Fruit fly (Drosophila melanogaster) whole organism: ENCODE data around the gene CG5225.

Experiments
- CG8478 ChIP-seq: fragments of >200 bp; optimal IDR thresholded peaks from 2 replicates; lab custom pipeline; 2018; ENCODE audit warnings: inconsistent platforms
- Dll ChIP-seq: fragments of >200 bp; optimal IDR thresholded peaks from 2 replicates; lab custom pipeline; 2017
- EcR ChIP-seq, 2 experiments: fragments of >200 bp; optimal IDR thresholded peaks; 2 replicates each; lab custom pipeline; 2017; ENCODE audit warnings: missing biosample characterization in 2 of 2, missing genetic modification characterization in 2 of 2, missing genetic modification reagents in 2 of 2
- pan ChIP-seq: fragments of >200 bp; optimal IDR thresholded peaks from 2 replicates; lab custom pipeline; 2017
- psq ChIP-seq: fragments of >200 bp; optimal IDR thresholded peaks from 2 replicates; lab custom pipeline; 2017
- usp ChIP-seq: fragments of >200 bp; optimal IDR thresholded peaks from 2 replicates; lab custom pipeline; 2017; ENCODE audit warnings: missing biosample characterization, missing genetic modification characterization, mixed read lengths

Gene CG5225

dm6 chr3R:17056183-17056904 is 27.9 kb downstream of the CG5225 start:
- TF ChIP-seq CG8478 (lab: Kevin White, UChicago), result peak; percentile 77
- peak; percentile 97 for TF ChIP-seq Dll (lab: Kevin White, UChicago)
- TF ChIP-seq usp (GFP tag; lab: Kevin White, UChicago), result no peak
- TF ChIP-seq psq (lab: Kevin White, UChicago), result no peak
- peak; percentile 51 for TF ChIP-seq pan (lab: Kevin White, UChicago)
- no peak for TF ChIP-seq EcR (GFP tag; optimal IDR thresholded peaks at IDR 0.05; lab: Kevin White, UChicago)

dm6 chr3R:17056905-17057251 is 28.4 kb downstream of the CG5225 start:
- TF ChIP-seq psq (lab: Kevin White, UChicago) (no peak), EcR (GFP tag; optimal IDR thresholded peaks at IDR 0.05; lab: Kevin White, UChicago) (no peak), usp (GFP tag; lab: Kevin White, UChicago) (no peak), CG8478 (lab: Kevin White, UChicago) (no peak), Dll (lab: Kevin White, UChicago) (no peak), pan (lab: Kevin White, UChicago) (no peak)

DNA sequence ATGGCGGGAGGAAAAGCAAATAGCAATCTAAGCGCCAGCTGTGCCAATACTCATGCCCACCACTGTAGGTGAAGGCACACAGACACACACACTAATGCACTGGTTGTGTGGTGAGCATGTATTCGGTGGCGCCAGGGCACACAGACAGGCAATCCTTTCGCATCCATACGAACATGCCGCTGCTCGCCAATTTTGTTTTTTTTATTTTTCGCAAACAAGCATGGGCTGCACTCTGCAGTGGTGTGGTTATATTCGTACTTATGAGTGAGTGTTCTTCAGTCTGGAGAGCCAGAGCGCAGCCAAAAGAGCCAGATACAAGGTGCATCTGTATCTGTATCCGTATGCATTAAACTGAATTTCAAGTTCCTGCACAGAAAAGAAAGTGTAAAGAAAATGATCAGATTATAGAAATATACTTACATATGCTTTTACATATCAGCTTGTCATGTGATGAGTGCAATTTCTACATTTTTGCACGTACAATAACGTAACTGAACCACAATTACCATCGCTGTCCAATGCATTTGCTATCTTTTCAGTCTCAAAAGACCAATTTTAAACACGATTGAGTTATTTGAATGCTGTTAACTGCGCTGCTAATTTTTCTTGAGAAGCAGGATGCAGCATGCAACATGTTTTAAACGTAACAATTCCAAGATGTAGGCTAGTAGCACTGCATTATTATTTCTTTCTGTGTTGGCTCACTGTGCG is 30.8 kb downstream of the CG5225 start:
- TF ChIP-seq pan (lab: Kevin White, UChicago) (no peak), psq (lab: Kevin White, UChicago) (no peak), CG8478 (lab: Kevin White, UChicago) (no peak), usp (GFP tag; lab: Kevin White, UChicago) (no peak)

DNA sequence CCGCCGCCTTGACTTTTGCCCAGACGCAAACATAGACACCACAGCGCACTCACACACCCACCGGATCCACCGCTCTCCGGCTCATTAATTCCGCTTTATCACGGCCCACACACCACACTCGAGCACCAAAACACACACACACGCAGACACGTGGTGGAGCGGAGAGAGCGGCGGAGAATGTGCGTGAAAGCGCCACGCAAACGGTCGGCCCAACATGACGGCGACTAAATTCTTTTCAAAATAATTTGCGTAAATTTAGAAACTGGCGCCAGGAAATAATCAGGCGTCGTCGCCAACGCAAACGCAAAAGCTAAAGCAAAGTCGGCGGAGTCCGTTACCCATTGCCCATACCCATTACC is 31.3 kb downstream of the CG5225 start:
- no peak for TF ChIP-seq psq (lab: Kevin White, UChicago)
- no peak for TF ChIP-seq EcR (GFP tag; optimal IDR thresholded peaks at IDR 0.05; lab: Kevin White, UChicago)
- TF ChIP-seq pan (lab: Kevin White, UChicago), result no peak
- TF ChIP-seq CG8478 (lab: Kevin White, UChicago), result no peak
- TF ChIP-seq Dll (lab: Kevin White, UChicago), result no peak
- no peak for TF ChIP-seq usp (GFP tag; lab: Kevin White, UChicago)

- TF ChIP-seq CG8478 (lab: Kevin White, UChicago) (no peak), Dll (lab: Kevin White, UChicago) (no peak), usp (GFP tag; lab: Kevin White, UChicago) (no peak), psq (lab: Kevin White, UChicago) (no peak), pan (lab: Kevin White, UChicago) (no peak), EcR (GFP tag; optimal IDR thresholded peaks at IDR 0.05; lab: Kevin White, UChicago) (no peak)
These were observed 31.8 kb downstream of the CG5225 start for dm6 chr3R:17060244-17060664.

DNA sequence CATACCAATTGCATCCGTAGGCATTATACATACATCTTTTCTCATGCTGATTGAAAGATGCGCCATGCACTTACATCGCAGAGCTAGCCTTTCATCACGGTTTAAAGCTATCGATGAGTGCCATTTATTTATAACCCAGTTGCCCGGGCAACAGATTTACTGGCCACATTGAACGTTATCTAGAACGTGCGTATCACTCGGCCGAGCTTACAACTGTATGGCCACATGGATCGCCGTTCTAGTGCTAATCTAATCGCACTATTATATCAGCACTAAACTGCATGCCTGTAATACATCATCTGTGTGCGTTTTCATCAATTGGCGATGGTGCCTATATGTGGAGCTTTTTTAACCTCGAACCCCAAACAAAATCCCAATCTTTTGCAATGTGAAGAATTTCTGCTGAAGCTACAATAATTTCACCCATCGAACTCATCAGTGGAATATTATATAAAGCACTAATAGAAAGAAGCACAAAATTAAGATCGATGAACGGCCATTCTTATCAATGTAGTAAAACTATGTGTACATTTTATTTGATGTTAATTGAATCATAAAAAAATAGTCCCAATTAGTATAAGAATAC is 32.4 kb downstream of the CG5225 start:
- TF ChIP-seq pan (lab: Kevin White, UChicago) (no peak), Dll (lab: Kevin White, UChicago) (no peak), EcR (GFP tag; optimal IDR thresholded peaks at IDR 0.05; lab: Kevin White, UChicago) (no peak), CG8478 (lab: Kevin White, UChicago) (no peak), psq (lab: Kevin White, UChicago) (no peak), usp (GFP tag; lab: Kevin White, UChicago) (no peak)

- TF ChIP-seq psq (lab: Kevin White, UChicago) (no peak), usp (GFP tag; lab: Kevin White, UChicago) (no peak), Dll (lab: Kevin White, UChicago) (peak; percentile 13), EcR (GFP tag; optimal IDR thresholded peaks at IDR 0.05; lab: Kevin White, UChicago) (no peak), pan (lab: Kevin White, UChicago) (no peak)
These were observed 33.4 kb downstream of the CG5225 start for dm6 chr3R:17061736-17062371.

- no peak for TF ChIP-seq usp (GFP tag; lab: Kevin White, UChicago)
- TF ChIP-seq psq (lab: Kevin White, UChicago), result no peak
- TF ChIP-seq EcR (GFP tag; optimal IDR thresholded peaks at IDR 0.05; lab: Kevin White, UChicago), result no peak
- TF ChIP-seq CG8478 (lab: Kevin White, UChicago), result no peak
- TF ChIP-seq Dll (lab: Kevin White, UChicago), result no peak
- no peak for TF ChIP-seq pan (lab: Kevin White, UChicago)
These were observed 34.2 kb downstream of the CG5225 start for dm6 chr3R:17062705-17063104.

dm6 chr3R:17063763-17064162 is 35.3 kb downstream of the CG5225 start:
- TF ChIP-seq pan (lab: Kevin White, UChicago) (no peak), usp (GFP tag; lab: Kevin White, UChicago) (no peak)

dm6 chr3R:17065018-17065784 is 36.7 kb downstream of the CG5225 start:
- TF ChIP-seq Dll (lab: Kevin White, UChicago) (peak; percentile 95), usp (GFP tag; lab: Kevin White, UChicago) (no peak), psq (lab: Kevin White, UChicago) (no peak), pan (lab: Kevin White, UChicago) (no peak), CG8478 (lab: Kevin White, UChicago) (no peak), EcR (GFP tag; optimal IDR thresholded peaks at IDR 0.05; lab: Kevin White, UChicago) (no peak)
